Fruit fly (Drosophila melanogaster) whole organism, wandering third instar larva: Measurements from ENCODE around the gene bif.

ENCODE experiments used
- Abd-B ChIP-seq: fragments of >200 bp; optimal IDR thresholded peaks from 2 replicates; lab custom pipeline; 2017; ENCODE audit warnings: missing biosample characterization, missing genetic modification characterization
- CG9705 ChIP-seq: fragments of 200-800 bp; sonication (Bioruptor generic); optimal IDR thresholded peaks from 2 replicates; lab custom pipeline; 2018; ENCODE audit warnings: missing biosample characterization, mild to moderate bottlenecking, missing genetic modification characterization
- Dfd ChIP-seq: fragments of >200 bp; optimal IDR thresholded peaks from 2 replicates; lab custom pipeline; 2017; ENCODE audit warnings: missing biosample characterization, missing genetic modification characterization
- Hnf4 ChIP-seq: fragments of 200-800 bp; sonication (Bioruptor generic); optimal IDR thresholded peaks from 2 replicates; lab custom pipeline; 2016; ENCODE audit warnings: missing biosample characterization, mild to moderate bottlenecking, missing genetic modification characterization
- OdsH ChIP-seq: fragments of 200-800 bp; sonication (Bioruptor generic); optimal IDR thresholded peaks from 2 replicates; lab custom pipeline; 2016; ENCODE audit warnings: missing biosample characterization, mild to moderate bottlenecking, missing genetic modification characterization
- Vsx2 ChIP-seq: fragments of 200-300, 225-300 bp; sonication (Bioruptor generic); optimal IDR thresholded peaks from 2 replicates; lab custom pipeline; 2018; ENCODE audit warnings: missing biosample characterization, missing genetic modification characterization; ENCODE audit not compliant: partially characterized antibody
- br ChIP-seq: fragments of 200-800 bp; sonication (Bioruptor generic); optimal IDR thresholded peaks from 2 replicates; lab custom pipeline; 2016; ENCODE audit warnings: missing biosample characterization, missing genetic modification characterization
- brk ChIP-seq: fragments of 200-800 bp; sonication (Bioruptor generic); optimal IDR thresholded peaks from 2 replicates; lab custom pipeline; 2016; ENCODE audit warnings: missing biosample characterization, mild to moderate bottlenecking, missing genetic modification characterization
- dsf ChIP-seq: sonication (Bioruptor generic); optimal IDR thresholded peaks from 2 replicates; lab custom pipeline; 2016; ENCODE audit warnings: missing biosample characterization, missing genetic modification characterization, borderline replicate concordance
- ey ChIP-seq: fragments of 200-800 bp; sonication (Bioruptor generic); optimal IDR thresholded peaks from 2 replicates; lab custom pipeline; 2016; ENCODE audit warnings: missing biosample characterization, missing genetic modification characterization
- foxo ChIP-seq, 2 experiments: fragments of 200-800 bp; sonication (Bioruptor generic); optimal IDR thresholded peaks; 2 replicates in 1 of 2; 3 replicates in 1 of 2; lab custom pipeline; 2016 to 2017; ENCODE audit warnings: missing biosample characterization in 2 of 2, missing genetic modification characterization in 2 of 2
- pan ChIP-seq: fragments of >200 bp; optimal IDR thresholded peaks from 2 replicates; lab custom pipeline; 2017
- psq ChIP-seq: fragments of 200-800 bp; sonication (Bioruptor generic); optimal IDR thresholded peaks from 3 replicates; lab custom pipeline; 2017; ENCODE audit warnings: missing biosample characterization, mild to moderate bottlenecking, missing genetic modification characterization, moderate library complexity
- usp ChIP-seq: fragments of >200 bp; optimal IDR thresholded peaks from 2 replicates; lab custom pipeline; 2017; ENCODE audit warnings: missing biosample characterization, missing genetic modification characterization

- TF ChIP-seq Dfd (GFP tag; lab: Kevin White, UChicago) = no peak
- no peak for TF ChIP-seq pan (lab: Kevin White, UChicago)
- no peak for TF ChIP-seq psq (GFP tag; lab: Kevin White, UChicago)
- no peak for TF ChIP-seq Hnf4 (GFP tag; lab: Kevin White, UChicago)
- TF ChIP-seq brk (GFP tag; lab: Kevin White, UChicago) = no peak
- TF ChIP-seq Abd-B (GFP tag; lab: Kevin White, UChicago) = no peak
- no peak for TF ChIP-seq OdsH (GFP tag; lab: Kevin White, UChicago)
- TF ChIP-seq dsf (GFP tag; lab: Kevin White, UChicago) = no peak
- no peak for TF ChIP-seq usp
- TF ChIP-seq foxo (GFP tag; optimal IDR thresholded peaks at IDR 0.05; lab: Kevin White, UChicago) = no peak
- TF ChIP-seq br (GFP tag; lab: Kevin White, UChicago) = no peak
- no peak for TF ChIP-seq CG9705 (GFP tag; lab: Kevin White, UChicago)
- no peak for TF ChIP-seq ey
- no peak for TF ChIP-seq Vsx2 (GFP tag; lab: Kevin White, UChicago)
These were observed 52.9 kb downstream of the bif start, which contains the start of gene inaF-C for dm6 chrX:11731665-11732064.
